Fruit fly (Drosophila melanogaster): ENCODE measurements around the gene side-VII.
A peak's percentile ranks its signal among the peaks of the same experiment; 100 is the strongest.

The side-VII gene

DNA sequence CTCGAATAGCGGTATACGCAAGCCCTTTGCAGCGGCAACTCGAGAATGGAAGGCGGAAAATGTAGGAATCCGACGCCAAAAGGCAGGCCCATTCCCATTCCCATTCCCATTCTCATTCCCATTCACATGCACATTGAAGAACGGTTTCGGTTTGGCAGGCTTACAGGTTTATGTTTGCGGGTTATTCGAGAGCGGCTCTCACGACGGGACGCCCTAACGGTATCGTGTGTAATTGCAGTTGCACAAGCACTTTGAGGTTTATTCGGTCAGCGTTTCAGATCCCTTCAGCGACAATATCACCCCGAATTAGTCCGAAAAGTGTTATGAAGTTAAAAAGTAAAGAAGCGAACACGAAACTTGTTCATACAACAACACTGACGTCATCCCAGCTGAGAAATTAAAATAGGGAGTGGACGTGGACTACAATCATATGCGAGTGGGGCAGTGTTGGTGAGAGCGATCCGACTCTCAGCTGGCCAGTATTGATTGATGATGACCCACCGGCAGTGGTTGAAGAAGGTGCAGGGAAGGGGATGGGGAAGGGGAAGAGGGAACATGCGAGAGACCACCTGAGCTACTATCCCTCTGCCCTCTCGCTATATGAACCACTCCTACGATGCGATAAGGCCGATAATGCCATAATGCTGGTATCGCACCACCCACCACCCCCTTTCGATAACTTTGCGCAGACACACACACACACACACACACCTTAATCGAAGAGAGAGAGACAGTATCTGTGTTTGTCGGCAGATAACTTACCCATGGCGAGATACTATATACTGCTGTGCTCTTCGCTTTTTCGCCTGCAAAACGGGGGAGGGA is 35.4 kb downstream of the side-VII start:
- TF ChIP-seq cg (GFP tag; optimal IDR thresholded peaks at IDR 0.05) (peak; percentile 98), en (GFP tag; optimal IDR thresholded peaks at IDR 0.05) (no peak), CG31365 (tag; optimal IDR thresholded peaks at IDR 0.05) (no peak), CG18764 (GFP tag; optimal IDR thresholded peaks at IDR 0.05) (no peak), Antp (GFP tag; optimal IDR thresholded peaks at IDR 0.05) (peak; percentile 3), caup (GFP tag; optimal IDR thresholded peaks at IDR 0.05; ENCODE audit: severe bottlenecking) (peak; percentile 57), kni (GFP tag; optimal IDR thresholded peaks at IDR 0.05) (peak; percentile 79), CrebB (tag; optimal IDR thresholded peaks at IDR 0.05) (peak; percentile 36), D (optimal IDR thresholded peaks at IDR 0.05) (no peak), D (GFP tag; optimal IDR thresholded peaks at IDR 0.05) (no peak), Lhr (GFP tag; optimal IDR thresholded peaks at IDR 0.05) (no peak), fd96Cb (tag; optimal IDR thresholded peaks at IDR 0.05) (no peak), sd (tag; optimal IDR thresholded peaks at IDR 0.05) (peak; percentile 40), grn (GFP tag; optimal IDR thresholded peaks at IDR 0.05) (peak; percentile 98), BtbVII (GFP tag; optimal IDR thresholded peaks at IDR 0.05) (peak; percentile 5), H15 (GFP tag; IDR thresholded peaks at IDR 0.05) (no peak), sens (GFP tag) (no peak), cwo (GFP tag; optimal IDR thresholded peaks at IDR 0.05) (peak; percentile 73), crp (GFP tag; optimal IDR thresholded peaks at IDR 0.05) (peak in 1 of 2 experiments; percentile 67), ken (GFP tag; IDR thresholded peaks at IDR 0.05) (no peak), kay (GFP tag; optimal IDR thresholded peaks at IDR 0.05) (peak; percentile 40), Hr78 (GFP tag; optimal IDR thresholded peaks at IDR 0.05) (peak in 1 of 2 experiments; percentile 32), CG2120 (GFP tag; optimal IDR thresholded peaks at IDR 0.05) (peak; percentile 44), unc-4 (GFP tag; IDR thresholded peaks at IDR 0.05; ENCODE audit: partially characterized antibody) (no peak), CG6254 (GFP tag; optimal IDR thresholded peaks at IDR 0.05) (no peak), nom (GFP tag; optimal IDR thresholded peaks at IDR 0.05) (peak; percentile 35), abd-A (tag; optimal IDR thresholded peaks at IDR 0.05) (peak; percentile 89), usp (GFP tag; optimal IDR thresholded peaks at IDR 0.05) (no peak), CG14441 (GFP tag; IDR thresholded peaks at IDR 0.05) (no peak), Hey (tag; optimal IDR thresholded peaks at IDR 0.05) (peak; percentile 58), stwl (tag; optimal IDR thresholded peaks at IDR 0.05) (peak; percentile 1), Hmr (GFP tag; optimal IDR thresholded peaks at IDR 0.05) (peak; percentile 66), CG8290 (GFP tag; optimal IDR thresholded peaks at IDR 0.05) (no peak), CG8290 (tag; optimal IDR thresholded peaks at IDR 0.05) (peak in 1 of 2 experiments; percentile 62), kah (GFP tag; optimal IDR thresholded peaks at IDR 0.05) (peak; percentile 62), ind (GFP tag; optimal IDR thresholded peaks at IDR 0.05) (no peak), exex (tag; optimal IDR thresholded peaks at IDR 0.05) (peak; percentile 82), gsb-n (tag; optimal IDR thresholded peaks at IDR 0.05) (no peak), lab (GFP tag; optimal IDR thresholded peaks at IDR 0.05) (peak; percentile 92), CG15514 (GFP tag; optimal IDR thresholded peaks at IDR 0.05) (peak; percentile 7), CG6765 (GFP tag; optimal IDR thresholded peaks at IDR 0.05) (peak; percentile 2), Med (GFP tag) (peak; percentile 59), CG18262 (tag; optimal IDR thresholded peaks at IDR 0.05) (no peak), C15 (GFP tag; IDR thresholded peaks at IDR 0.05) (no peak), pzg (GFP tag; optimal IDR thresholded peaks at IDR 0.05) (peak; percentile 12), Ets97D (GFP tag; optimal IDR thresholded peaks at IDR 0.05) (no peak), CG34376 (GFP tag; optimal IDR thresholded peaks at IDR 0.05) (peak; percentile 96), CG15479 (GFP tag; optimal IDR thresholded peaks at IDR 0.05) (peak; percentile 91)

All from whole organism, embryonic.